Worm (Caenorhabditis elegans) whole organism, L2 larva: ENCODE results near the gene C39F7.5.

Experiments used
- elt-1 ChIP-seq: fragments of 150-350 bp; optimal IDR thresholded peaks from 2 replicates; lab custom pipeline; 2014; ENCODE audit warnings: missing biosample characterization, missing genetic modification characterization
- fos-1 ChIP-seq: fragments of 150-350 bp; optimal IDR thresholded peaks from 2 replicates; lab custom pipeline; 2014; ENCODE audit warnings: missing biosample characterization, missing genetic modification characterization
- nhr-11 ChIP-seq: fragments of 150-350 bp; optimal IDR thresholded peaks from 2 replicates; lab custom pipeline; 2014; ENCODE audit warnings: missing biosample characterization, missing genetic modification characterization

- TF ChIP-seq fos-1 (tag; lab: Kevin White, UChicago) (no peak), nhr-11 (tag; lab: Kevin White, UChicago) (no peak), elt-1 (tag; lab: Kevin White, UChicago) (no peak)
Measured at ce11 chrV:1275924-1276323, 11.4 kb downstream of the C39F7.5 start, which contains the start of gene Y75B7B.2.
